Worm (Caenorhabditis elegans): ENCODE measurements around the gene rpb-2.

DNA sequence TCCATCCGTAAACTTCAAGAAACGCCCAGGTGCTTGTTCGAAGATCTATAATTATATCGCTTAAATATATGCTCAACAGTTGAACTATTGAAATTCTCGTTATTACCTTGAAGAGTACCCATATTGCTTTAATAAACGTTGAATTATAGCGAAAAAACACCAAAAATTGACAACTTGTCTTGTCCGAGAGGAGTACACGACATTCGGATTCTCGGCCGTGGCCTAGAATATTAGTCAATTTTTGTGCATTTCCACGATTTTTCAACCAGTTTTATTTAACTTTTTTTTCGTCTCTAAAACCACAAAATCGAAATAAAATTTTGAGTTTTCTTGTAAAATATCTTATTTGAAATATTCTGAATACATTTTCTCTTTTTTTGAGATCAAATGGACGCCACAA lies 27.1 kb upstream of the rpb-2 start, which contains the start of the genes F26F4.9 and cee-1:
- TF ChIP-seq tbx-2 (tag; optimal IDR thresholded peaks at IDR 0.05), result no peak
- TF ChIP-seq nfya-1 (tag; optimal IDR thresholded peaks at IDR 0.05; ENCODE audit: insufficient read depth), result peak; percentile 65
- TF ChIP-seq ztf-11 (tag; optimal IDR thresholded peaks at IDR 0.05), result no peak
- TF ChIP-seq ama-1 (optimal IDR thresholded peaks at IDR 0.05), result no peak
- TF ChIP-seq lin-39 (tag; optimal IDR thresholded peaks at IDR 0.05), result no peak
- TF ChIP-seq fos-1 (tag; optimal IDR thresholded peaks at IDR 0.05), result no peak
- TF ChIP-seq nhr-28 (tag; optimal IDR thresholded peaks at IDR 0.05), result no peak

Measured in whole organism, L3 larva.